Worm (Caenorhabditis elegans): ENCODE data around the gene B0336.12.

B0336.12 gene

ce11 chrIII:5715467-5715866 lies 5.5 kb upstream of the B0336.12 start (continued):
- TF ChIP-seq lin-11 (tag; optimal IDR thresholded peaks at IDR 0.05) = peak; percentile 84

ce11 chrIII:5714984-5715454 lies 5.1 kb upstream of the B0336.12 start:
- TF ChIP-seq sma-9 (GFP tag; optimal IDR thresholded peaks at IDR 0.05) = peak; percentile 2
- TF ChIP-seq sma-9 (tag; optimal IDR thresholded peaks at IDR 0.05) = no peak
- no peak for TF ChIP-seq ztf-11 (tag; optimal IDR thresholded peaks at IDR 0.05)
- no peak for TF ChIP-seq nhr-237 (tag; optimal IDR thresholded peaks at IDR 0.05)
- TF ChIP-seq unc-39 (tag; optimal IDR thresholded peaks at IDR 0.05) = no peak
- no peak for TF ChIP-seq skn-1 (tag; optimal IDR thresholded peaks at IDR 0.05)
- no peak for TF ChIP-seq crh-2 (tag; optimal IDR thresholded peaks at IDR 0.05)
- no peak for TF ChIP-seq nhr-129 (tag; optimal IDR thresholded peaks at IDR 0.05)
- peak; percentile 16 for TF ChIP-seq nhr-6 (tag; optimal IDR thresholded peaks at IDR 0.05)

- TF ChIP-seq aly-2 (tag; optimal IDR thresholded peaks at IDR 0.05) (no peak), sma-9 (GFP tag; optimal IDR thresholded peaks at IDR 0.05) (no peak), sma-9 (tag; optimal IDR thresholded peaks at IDR 0.05) (no peak), ztf-1 (GFP tag; conservative IDR thresholded peaks at IDR 0.05) (no peak)
Measured at ce11 chrIII:5714230-5714983, 4.5 kb upstream of the B0336.12 start, which contains the start of gene arf-1. Gene arf-1 (plus strand): TSS chrIII:5714886.

ce11 chrIII:5711881-5712643 lies 2.1 kb upstream of the B0336.12 start:
- TF ChIP-seq fos-1 (tag; optimal IDR thresholded peaks at IDR 0.05) (no peak), snpc-4 (tag; optimal IDR thresholded peaks at IDR 0.05) (no peak), peb-1 (tag; optimal IDR thresholded peaks at IDR 0.05) (no peak), lin-11 (tag; optimal IDR thresholded peaks at IDR 0.05) (no peak)

- TF ChIP-seq unc-55 (GFP tag; optimal IDR thresholded peaks at IDR 0.05) = peak; percentile 24
- no peak for TF ChIP-seq ZK546.5 (tag; optimal IDR thresholded peaks at IDR 0.05)
- TF ChIP-seq sma-3 (GFP tag; optimal IDR thresholded peaks at IDR 0.05) = no peak
- TF ChIP-seq nhr-237 (tag; optimal IDR thresholded peaks at IDR 0.05) = no peak
- no peak for TF ChIP-seq nhr-21 (tag; optimal IDR thresholded peaks at IDR 0.05)
- no peak for TF ChIP-seq lin-11 (tag; optimal IDR thresholded peaks at IDR 0.05)
- TF ChIP-seq dmd-4 (tag; optimal IDR thresholded peaks at IDR 0.05) = no peak
Measured at ce11 chrIII:5711242-5711641, 1.3 kb upstream of the B0336.12 start, which contains the start of gene rbm-26. Gene rbm-26 (plus strand): TSS chrIII:5711542.

- TF ChIP-seq unc-62 (GFP tag; optimal IDR thresholded peaks at IDR 0.05) = no peak
- TF ChIP-seq lsy-2 (tag; optimal IDR thresholded peaks at IDR 0.05) = peak in 1 of 2 experiments; percentile 81
- no peak for TF ChIP-seq lin-11 (tag; optimal IDR thresholded peaks at IDR 0.05)
- no peak for TF ChIP-seq unc-39 (tag; optimal IDR thresholded peaks at IDR 0.05)
- TF ChIP-seq nhr-21 (tag; optimal IDR thresholded peaks at IDR 0.05) = peak; percentile 83
- TF ChIP-seq sma-3 (GFP tag; optimal IDR thresholded peaks at IDR 0.05) = peak; percentile 29
- no peak for TF ChIP-seq alr-1 (tag; optimal IDR thresholded peaks at IDR 0.05)
- peak; percentile 7 for TF ChIP-seq blmp-1 (tag; optimal IDR thresholded peaks at IDR 0.05; ENCODE audit: insufficient read depth)
- TF ChIP-seq nhr-23 (tag; optimal IDR thresholded peaks at IDR 0.05) = no peak
- no peak for TF ChIP-seq zag-1 (tag; optimal IDR thresholded peaks at IDR 0.05)
- TF ChIP-seq nhr-77 (tag; optimal IDR thresholded peaks at IDR 0.05) = no peak
- peak; percentile 10 for TF ChIP-seq gmeb-1 (tag; optimal IDR thresholded peaks at IDR 0.05)
- peak; percentile 43 for TF ChIP-seq sma-9 (GFP tag; optimal IDR thresholded peaks at IDR 0.05)
- TF ChIP-seq sma-9 (tag; optimal IDR thresholded peaks at IDR 0.05) = no peak
- TF ChIP-seq ama-1 (optimal IDR thresholded peaks at IDR 0.05) = no peak
- TF ChIP-seq sem-4 (tag; optimal IDR thresholded peaks at IDR 0.05) = no peak
- TF ChIP-seq nhr-237 (tag; optimal IDR thresholded peaks at IDR 0.05) = no peak
- TF ChIP-seq snpc-4 (tag; optimal IDR thresholded peaks at IDR 0.05) = no peak
- no peak for TF ChIP-seq aly-2 (tag; optimal IDR thresholded peaks at IDR 0.05)
- no peak for TF ChIP-seq nhr-11 (tag; optimal IDR thresholded peaks at IDR 0.05)
- TF ChIP-seq nhr-25 (tag; optimal IDR thresholded peaks at IDR 0.05) = no peak
- no peak for TF ChIP-seq elt-1 (tag; optimal IDR thresholded peaks at IDR 0.05)
- TF ChIP-seq nhr-10 (tag; optimal IDR thresholded peaks at IDR 0.05) = no peak
- TF ChIP-seq lin-13 (GFP tag; optimal IDR thresholded peaks at IDR 0.05) = peak; percentile 5
- TF ChIP-seq skn-1 (tag; optimal IDR thresholded peaks at IDR 0.05) = no peak
- no peak for TF ChIP-seq egl-27 (tag; optimal IDR thresholded peaks at IDR 0.05)
- TF ChIP-seq nhr-12 (tag; optimal IDR thresholded peaks at IDR 0.05) = no peak
- TF ChIP-seq ceh-16 (tag; optimal IDR thresholded peaks at IDR 0.05) = no peak
- no peak for TF ChIP-seq ztf-1 (GFP tag; conservative IDR thresholded peaks at IDR 0.05)
- no peak for TF ChIP-seq nhr-6 (tag; optimal IDR thresholded peaks at IDR 0.05)
- TF ChIP-seq C34F6.9 (tag; optimal IDR thresholded peaks at IDR 0.05) = no peak
- TF ChIP-seq mab-5 (tag; optimal IDR thresholded peaks at IDR 0.05) = no peak
Measured at ce11 chrIII:5710676-5711075, 731 bp upstream of the B0336.12 start.

Measured in whole organism, L2 larva.